Worm (Caenorhabditis elegans) whole organism, midembryonic: ENCODE results near the gene snu-13.

Experiments used
- T22C8.4 ChIP-seq: fragments of 200-800 bp; sonication (Bioruptor generic); IDR thresholded peaks from 2 replicates; pipeline ENCODE4 v1.3.6; 2022; ENCODE audit warnings: missing genetic modification characterization, missing compliant biosample characterization
- cog-1 ChIP-seq: sonication (generic microtip); optimal IDR thresholded peaks from 2 replicates; lab custom pipeline; 2016; ENCODE audit warnings: missing genetic modification characterization, missing compliant biosample characterization
- flt-1 ChIP-seq: fragments of 200-800 bp; sonication (Bioruptor generic); IDR thresholded peaks from 2 replicates; pipeline ENCODE4 v1.3.6; 2022; ENCODE audit warnings: missing genetic modification characterization, missing compliant biosample characterization
- klf-2 ChIP-seq: fragments of 200-800 bp; sonication (Bioruptor generic); conservative IDR thresholded peaks from 2 replicates; pipeline ENCODE4 v1.3.6; 2022; ENCODE audit warnings: missing genetic modification reagents, missing genetic modification characterization, missing compliant biosample characterization
- med-1 ChIP-seq: sonication (generic microtip); optimal IDR thresholded peaks from 2 replicates; lab custom pipeline; 2017; ENCODE audit warnings: missing genetic modification characterization, mild to moderate bottlenecking, missing compliant biosample characterization, antibody characterized with exemption, missing genetic modification reagents; ENCODE audit not compliant: insufficient read depth
- ref-1 ChIP-seq: fragments of 200-800 bp; sonication (Bioruptor generic); conservative IDR thresholded peaks from 2 replicates; pipeline ENCODE4 v1.3.6; 2022; ENCODE audit warnings: missing genetic modification reagents, missing genetic modification characterization, missing compliant biosample characterization
- tab-1 ChIP-seq: fragments of 200-800 bp; sonication (Bioruptor generic); IDR thresholded peaks from 2 replicates; pipeline ENCODE4 v1.3.6; 2022; ENCODE audit warnings: missing genetic modification characterization, missing compliant biosample characterization
- ztf-23 ChIP-seq: fragments of 200-800 bp; sonication (Bioruptor generic); IDR thresholded peaks from 2 replicates; pipeline ENCODE4 v1.3.6; 2022; ENCODE audit warnings: missing genetic modification reagents, missing genetic modification characterization, missing compliant biosample characterization
- ztf-29 ChIP-seq: fragments of 200-800 bp; sonication (Bioruptor generic); IDR thresholded peaks from 2 replicates; pipeline ENCODE4 v1.3.6; 2022; ENCODE audit warnings: missing genetic modification reagents, missing genetic modification characterization, missing compliant biosample characterization

The snu-13 gene

ce11 chrII:10659585-10659984 lies 1.2 kb upstream of the snu-13 start:
- TF ChIP-seq ztf-23 (GFP tag; lab: Robert Waterston, UW) (no peak), flt-1 (GFP tag; lab: Robert Waterston, UW) (no peak), T22C8.4 (GFP tag; lab: Robert Waterston, UW) (no peak), tab-1 (GFP tag; lab: Robert Waterston, UW) (no peak), cog-1 (tag; lab: Kevin White, UChicago) (no peak), med-1 (no peak), ref-1 (no peak), klf-2 (GFP tag; lab: Robert Waterston, UW) (no peak), ztf-29 (GFP tag; lab: Robert Waterston, UW) (no peak)

- no peak for TF ChIP-seq ztf-23 (GFP tag; lab: Robert Waterston, UW)
- no peak for TF ChIP-seq ref-1
- no peak for TF ChIP-seq tab-1 (GFP tag; lab: Robert Waterston, UW)
- no peak for TF ChIP-seq cog-1 (tag; lab: Kevin White, UChicago)
- TF ChIP-seq flt-1 (GFP tag; lab: Robert Waterston, UW): no peak
- TF ChIP-seq klf-2 (GFP tag; lab: Robert Waterston, UW): no peak
- no peak for TF ChIP-seq T22C8.4 (GFP tag; lab: Robert Waterston, UW)
- TF ChIP-seq ztf-29 (GFP tag; lab: Robert Waterston, UW): no peak
- no peak for TF ChIP-seq med-1
Observed at ce11 chrII:10657632-10658108, 756 bp downstream of the snu-13 start, which contains the start of gene lact-3. Gene lact-3, minus strand, starts transcription at chrII:10657682.

ce11 chrII:10656395-10656794 lies 2.0 kb downstream of the snu-13 start:
- TF ChIP-seq T22C8.4 (GFP tag; lab: Robert Waterston, UW) (no peak), ztf-23 (GFP tag; lab: Robert Waterston, UW) (no peak), klf-2 (GFP tag; lab: Robert Waterston, UW) (no peak), ref-1 (no peak), flt-1 (GFP tag; lab: Robert Waterston, UW) (no peak), cog-1 (tag; lab: Kevin White, UChicago) (no peak), ztf-29 (GFP tag; lab: Robert Waterston, UW) (no peak), tab-1 (GFP tag; lab: Robert Waterston, UW) (no peak), med-1 (no peak)

ce11 chrII:10654435-10654834 lies 4.0 kb downstream of the snu-13 start:
- TF ChIP-seq cog-1 (tag; lab: Kevin White, UChicago): no peak
- no peak for TF ChIP-seq ztf-23 (GFP tag; lab: Robert Waterston, UW)
- no peak for TF ChIP-seq ref-1
- no peak for TF ChIP-seq med-1
- no peak for TF ChIP-seq klf-2 (GFP tag; lab: Robert Waterston, UW)
- no peak for TF ChIP-seq flt-1 (GFP tag; lab: Robert Waterston, UW)
- TF ChIP-seq ztf-29 (GFP tag; lab: Robert Waterston, UW): no peak
- TF ChIP-seq tab-1 (GFP tag; lab: Robert Waterston, UW): no peak
- TF ChIP-seq T22C8.4 (GFP tag; lab: Robert Waterston, UW): no peak

ce11 chrII:10653559-10653958 lies 4.9 kb downstream of the snu-13 start:
- TF ChIP-seq med-1 (no peak), ref-1 (no peak), tab-1 (GFP tag; lab: Robert Waterston, UW) (no peak), klf-2 (GFP tag; lab: Robert Waterston, UW) (no peak), ztf-29 (GFP tag; lab: Robert Waterston, UW) (no peak), flt-1 (GFP tag; lab: Robert Waterston, UW) (no peak), T22C8.4 (GFP tag; lab: Robert Waterston, UW) (no peak), cog-1 (tag; lab: Kevin White, UChicago) (no peak), ztf-23 (GFP tag; lab: Robert Waterston, UW) (no peak)

ce11 chrII:10652112-10652511 lies 6.3 kb downstream of the snu-13 start, which contains the start of gene nphp-1:
Gene nphp-1, minus strand, starts transcription at chrII:10652256.
- no peak for TF ChIP-seq ref-1
- no peak for TF ChIP-seq klf-2 (GFP tag; lab: Robert Waterston, UW)
- no peak for TF ChIP-seq ztf-29 (GFP tag; lab: Robert Waterston, UW)
- TF ChIP-seq T22C8.4 (GFP tag; lab: Robert Waterston, UW): no peak
- TF ChIP-seq ztf-23 (GFP tag; lab: Robert Waterston, UW): no peak
- no peak for TF ChIP-seq tab-1 (GFP tag; lab: Robert Waterston, UW)
- TF ChIP-seq flt-1 (GFP tag; lab: Robert Waterston, UW): no peak
- TF ChIP-seq cog-1 (tag; lab: Kevin White, UChicago): no peak
- TF ChIP-seq med-1: no peak

ce11 chrII:10646901-10647566 lies 11.4 kb downstream of the snu-13 start, which contains the start of gene M28.10:
Gene M28.10, plus strand, starts transcription at chrII:10647516.
- TF ChIP-seq ztf-29 (GFP tag; lab: Robert Waterston, UW): no peak
- no peak for TF ChIP-seq med-1

- TF ChIP-seq T22C8.4 (GFP tag; lab: Robert Waterston, UW) (no peak), ztf-29 (GFP tag; lab: Robert Waterston, UW) (no peak), klf-2 (GFP tag; lab: Robert Waterston, UW) (no peak), med-1 (no peak), ztf-23 (GFP tag; lab: Robert Waterston, UW) (no peak), ref-1 (no peak), cog-1 (tag; lab: Kevin White, UChicago) (no peak)
Observed at ce11 chrII:10643403-10643802, 15.0 kb downstream of the snu-13 start, which contains the start of gene M28.4. Gene M28.4, plus strand, starts transcription at chrII:10643703.

- TF ChIP-seq klf-2 (GFP tag; lab: Robert Waterston, UW) (no peak), ztf-23 (GFP tag; lab: Robert Waterston, UW) (no peak), flt-1 (GFP tag; lab: Robert Waterston, UW) (no peak), med-1 (no peak), ztf-29 (GFP tag; lab: Robert Waterston, UW) (no peak), T22C8.4 (GFP tag; lab: Robert Waterston, UW) (no peak), tab-1 (GFP tag; lab: Robert Waterston, UW) (no peak), cog-1 (tag; lab: Kevin White, UChicago) (no peak), ref-1 (no peak)
Observed at ce11 chrII:10639110-10639509, 19.3 kb downstream of the snu-13 start, which contains the start of gene M28.9. Gene M28.9, plus strand, starts transcription at chrII:10639410.
